Worm (Caenorhabditis elegans) whole organism, early embryonic: ENCODE measurements around the gene nhr-261.

Source experiments
- F13C5.2 ChIP-seq: sonication (generic microtip); optimal IDR thresholded peaks from 2 replicates; lab custom pipeline; 2017; ENCODE audit warnings: mild to moderate bottlenecking, missing genetic modification characterization, inconsistent platforms, missing compliant biosample characterization
- ama-1 ChIP-seq: fragments of 150-350 bp; optimal IDR thresholded peaks from 2 replicates; lab custom pipeline; 2014
- hmg-4 ChIP-seq: fragments of 200-800 bp; sonication (Bioruptor generic); optimal IDR thresholded peaks from 2 replicates; lab custom pipeline; 2018; ENCODE audit warnings: mild to moderate bottlenecking, missing genetic modification characterization, missing compliant biosample characterization

ce11 chrII:3846028-3846427 is 18.5 kb downstream of the nhr-261 start, which contains the start of gene C17A2.2:
- TF ChIP-seq F13C5.2 (tag; lab: Kevin White, UChicago) (no peak), ama-1 (lab: Kevin White, UChicago) (no peak), hmg-4 (GFP tag; lab: Kevin White, UChicago) (no peak)
